Worm (Caenorhabditis elegans) whole organism, young adult: ENCODE data around the gene dhhc-14.

Experiments
- B0336.3 ChIP-seq: fragments of 200-800 bp; sonication (Bioruptor generic); IDR thresholded peaks from 2 replicates; pipeline ENCODE4 v1.3.6; 2022; ENCODE audit warnings: missing genetic modification characterization, missing compliant biosample characterization
- C17E4.6 ChIP-seq: fragments of 200-800 bp; sonication (Bioruptor generic); IDR thresholded peaks from 2 replicates; pipeline ENCODE4 v1.3.6; 2022; ENCODE audit warnings: missing genetic modification reagents, missing genetic modification characterization, missing compliant biosample characterization
- F22D6.2 ChIP-seq: sonication (generic microtip); optimal IDR thresholded peaks from 2 replicates; lab custom pipeline; 2016; ENCODE audit warnings: mild to moderate bottlenecking, missing genetic modification characterization, missing compliant biosample characterization
- F55B11.4 ChIP-seq: sonication (generic microtip); optimal IDR thresholded peaks from 2 replicates; lab custom pipeline; 2016; ENCODE audit warnings: missing compliant biosample characterization, missing genetic modification characterization, borderline replicate concordance; ENCODE audit not compliant: insufficient read depth
- K11D2.4 ChIP-seq: fragments of 200-800 bp; sonication (Bioruptor generic); IDR thresholded peaks from 2 replicates; pipeline ENCODE4 v1.3.6; 2022; ENCODE audit warnings: missing genetic modification reagents, missing genetic modification characterization, missing compliant biosample characterization
- Y53F4B.3 ChIP-seq: fragments of 200-800 bp; sonication (Bioruptor generic); IDR thresholded peaks from 2 replicates; pipeline ENCODE4 v1.3.6; 2022; ENCODE audit warnings: missing genetic modification reagents, missing genetic modification characterization, missing compliant biosample characterization
- Y53G8AR.9 ChIP-seq: fragments of 200-800 bp; sonication (Bioruptor generic); conservative IDR thresholded peaks from 2 replicates; pipeline ENCODE4 v1.3.6; 2022; ENCODE audit warnings: missing genetic modification reagents, missing genetic modification characterization, missing compliant biosample characterization
- Y56A3A.18 ChIP-seq: fragments of 200-800 bp; sonication (Bioruptor generic); IDR thresholded peaks from 2 replicates; pipeline ENCODE4 v1.3.6; 2022; ENCODE audit warnings: missing genetic modification reagents, missing genetic modification characterization, missing compliant biosample characterization
- Y67H2A.10 ChIP-seq: fragments of 200-800 bp; sonication (Bioruptor generic); conservative IDR thresholded peaks from 2 replicates; pipeline ENCODE4 v1.3.6; 2022; ENCODE audit warnings: missing genetic modification reagents, missing genetic modification characterization, missing compliant biosample characterization
- aptf-2 ChIP-seq: fragments of 200-800 bp; sonication (Bioruptor generic); conservative IDR thresholded peaks from 2 replicates; pipeline ENCODE4 v1.3.6; 2022; ENCODE audit warnings: missing genetic modification reagents, missing genetic modification characterization, missing compliant biosample characterization
- aptf-3 ChIP-seq: fragments of 200-800 bp; sonication (Bioruptor generic); IDR thresholded peaks from 2 replicates; pipeline ENCODE4 v1.3.6; 2022; ENCODE audit warnings: missing genetic modification characterization, missing compliant biosample characterization
- atf-7 ChIP-seq: sonication (generic microtip); optimal IDR thresholded peaks from 2 replicates; lab custom pipeline; 2017; ENCODE audit warnings: mild to moderate bottlenecking, missing genetic modification characterization, missing compliant biosample characterization
- ceh-100 ChIP-seq: fragments of 200-800 bp; sonication (Bioruptor generic); IDR thresholded peaks from 2 replicates; pipeline ENCODE4 v1.3.6; 2022; ENCODE audit warnings: missing genetic modification reagents, missing genetic modification characterization, missing compliant biosample characterization
- ceh-40 ChIP-seq: fragments of 200-800 bp; sonication (Bioruptor generic); IDR thresholded peaks from 2 replicates; pipeline ENCODE4 v1.3.6; 2022; ENCODE audit warnings: missing genetic modification characterization, missing compliant biosample characterization
- ceh-79 ChIP-seq: sonication (generic microtip); optimal IDR thresholded peaks from 2 replicates; lab custom pipeline; 2017; ENCODE audit warnings: mild to moderate bottlenecking, missing genetic modification characterization, missing compliant biosample characterization
- dox-1 ChIP-seq: fragments of 200-800 bp; sonication (Bioruptor generic); IDR thresholded peaks from 2 replicates; pipeline ENCODE4 v1.3.6; 2022; ENCODE audit warnings: missing genetic modification reagents, missing genetic modification characterization, missing compliant biosample characterization
- dpff-1 ChIP-seq: sonication (generic microtip); optimal IDR thresholded peaks from 2 replicates; lab custom pipeline; 2017; ENCODE audit warnings: mild to moderate bottlenecking, missing genetic modification characterization, missing compliant biosample characterization
- egrh-3 ChIP-seq: fragments of 200-800 bp; sonication (Bioruptor generic); IDR thresholded peaks from 2 replicates; pipeline ENCODE4 v1.3.6; 2022; ENCODE audit warnings: missing genetic modification reagents, missing genetic modification characterization, missing compliant biosample characterization
- ets-4 ChIP-seq: fragments of 200-800 bp; sonication (Bioruptor generic); optimal IDR thresholded peaks from 2 replicates; lab custom pipeline; 2018; ENCODE audit warnings: mild to moderate bottlenecking, missing genetic modification characterization, missing compliant biosample characterization
- him-1 ChIP-seq: sonication (generic microtip); optimal IDR thresholded peaks from 2 replicates; lab custom pipeline; 2016; ENCODE audit warnings: missing genotype, missing genetic modification reagents, missing genetic modification characterization, missing compliant biosample characterization
- hlh-12 ChIP-seq: sonication (generic microtip); optimal IDR thresholded peaks from 2 replicates; lab custom pipeline; 2016; ENCODE audit warnings: missing genetic modification characterization, missing compliant biosample characterization
- hmg-1.2 ChIP-seq: fragments of 200-800 bp; sonication (Bioruptor generic); IDR thresholded peaks from 2 replicates; pipeline ENCODE4 v1.3.6; 2022; ENCODE audit warnings: missing genetic modification reagents, missing genetic modification characterization, missing compliant biosample characterization
- hmg-20 ChIP-seq: fragments of 200-800 bp; sonication (Bioruptor generic); IDR thresholded peaks from 2 replicates; pipeline ENCODE4 v1.3.6; 2022; ENCODE audit warnings: missing genetic modification reagents, missing genetic modification characterization, missing compliant biosample characterization
- hrde-1 ChIP-seq: sonication (generic microtip); optimal IDR thresholded peaks from 2 replicates; lab custom pipeline; 2016; ENCODE audit warnings: missing genetic modification characterization, mild to moderate bottlenecking, missing compliant biosample characterization, moderate library complexity, missing genotype, missing genetic modification reagents, borderline replicate concordance
- lag-1 ChIP-seq: fragments of 200-800 bp; sonication (Bioruptor generic); IDR thresholded peaks from 2 replicates; pipeline ENCODE4 v1.3.6; 2022; ENCODE audit warnings: missing genetic modification reagents, missing genetic modification characterization, missing compliant biosample characterization
- let-607 ChIP-seq, 2 experiments: fragments of 200-800 bp in 1 of 2; sonication (Bioruptor generic) in 1 of 2; sonication (generic microtip) in 1 of 2; optimal IDR thresholded peaks; 2 replicates each; lab custom pipeline; 2016 to 2018; ENCODE audit warnings: mild to moderate bottlenecking in 2 of 2, missing compliant biosample characterization in 2 of 2, missing genetic modification characterization in 2 of 2, moderate library complexity in 2 of 2, missing genotype in 1 of 2
- lir-1 ChIP-seq: fragments of 200-800 bp; sonication (Bioruptor generic); conservative IDR thresholded peaks from 2 replicates; pipeline ENCODE4 v1.3.6; 2022; ENCODE audit warnings: missing genetic modification reagents, missing genetic modification characterization, missing compliant biosample characterization
- madf-10 ChIP-seq: sonication (generic microtip); optimal IDR thresholded peaks from 2 replicates; lab custom pipeline; 2016; ENCODE audit warnings: mild to moderate bottlenecking, missing genetic modification characterization, missing compliant biosample characterization
- madf-3 ChIP-seq: fragments of 200-800 bp; sonication (Bioruptor generic); IDR thresholded peaks from 2 replicates; pipeline ENCODE4 v1.3.6; 2022; ENCODE audit warnings: missing genetic modification reagents, missing genetic modification characterization, missing compliant biosample characterization
- mes-4 ChIP-seq: sonication (generic microtip); optimal IDR thresholded peaks from 2 replicates; lab custom pipeline; 2016; ENCODE audit warnings: missing genotype, missing genetic modification characterization, missing compliant biosample characterization
- nhr-120 ChIP-seq: fragments of 200-800 bp; sonication (Bioruptor generic); IDR thresholded peaks from 2 replicates; pipeline ENCODE4 v1.3.6; 2022; ENCODE audit warnings: missing genetic modification characterization, missing compliant biosample characterization
- nhr-179 ChIP-seq: sonication (generic microtip); optimal IDR thresholded peaks from 2 replicates; lab custom pipeline; 2016; ENCODE audit warnings: mild to moderate bottlenecking, missing genetic modification characterization, missing compliant biosample characterization
- nhr-80 ChIP-seq: sonication (generic microtip); optimal IDR thresholded peaks from 2 replicates; lab custom pipeline; 2016; ENCODE audit warnings: missing genetic modification characterization, missing compliant biosample characterization
- rcor-1 ChIP-seq: fragments of 200-800 bp; sonication (Bioruptor generic); IDR thresholded peaks from 2 replicates; pipeline ENCODE4 v1.3.6; 2022; ENCODE audit warnings: missing genetic modification reagents, missing genetic modification characterization, missing compliant biosample characterization
- rec-8 ChIP-seq, 2 experiments: sonication (generic microtip); optimal IDR thresholded peaks; 2 replicates each; lab custom pipeline; 2016; ENCODE audit warnings: mild to moderate bottlenecking in 2 of 2, missing genetic modification characterization in 2 of 2, missing genetic modification reagents in 2 of 2, missing genotype in 2 of 2, missing biosample characterization in 1 of 2, missing compliant biosample characterization in 1 of 2, moderate library complexity in 1 of 2
- snpc-1.3 ChIP-seq: sonication (generic microtip); optimal IDR thresholded peaks from 2 replicates; lab custom pipeline; 2017; ENCODE audit warnings: missing genetic modification characterization, mild to moderate bottlenecking, missing compliant biosample characterization, antibody characterized with exemption, moderate library complexity, missing genotype, missing genetic modification reagents; ENCODE audit not compliant: insufficient read depth
- snpc-3.4 ChIP-seq: sonication (generic microtip); optimal IDR thresholded peaks from 2 replicates; lab custom pipeline; 2017; ENCODE audit warnings: missing genetic modification characterization, mild to moderate bottlenecking, missing compliant biosample characterization, antibody characterized with exemption, moderate library complexity, missing genotype, missing genetic modification reagents
- snpc-4 ChIP-seq, 5 experiments: fragments of 150-350 bp in 1 of 5; sonication (generic microtip) in 4 of 5; optimal IDR thresholded peaks; 2 replicates each; lab custom pipeline; 2014 to 2018; ENCODE audit warnings: missing genetic modification characterization in 5 of 5, missing biosample characterization in 3 of 5, antibody characterized with exemption in 2 of 5, mild to moderate bottlenecking in 2 of 5, missing compliant biosample characterization in 2 of 5, missing genotype in 2 of 5, moderate library complexity in 2 of 5, missing genetic modification reagents in 1 of 5
- unc-130 ChIP-seq: sonication (generic microtip); optimal IDR thresholded peaks from 2 replicates; lab custom pipeline; 2016; ENCODE audit warnings: missing genetic modification reagents, missing genetic modification characterization, missing compliant biosample characterization
- unc-62 ChIP-seq: fragments of 150-350 bp; optimal IDR thresholded peaks from 2 replicates; lab custom pipeline; 2014; ENCODE audit warnings: missing biosample characterization, missing genetic modification reagents, missing genetic modification characterization
- zfh-2 ChIP-seq: fragments of 200-800 bp; sonication (Bioruptor generic); conservative IDR thresholded peaks from 2 replicates; pipeline ENCODE4 v1.3.6; 2022; ENCODE audit warnings: missing genetic modification reagents, missing genetic modification characterization, missing compliant biosample characterization
- ztf-18 ChIP-seq: sonication (generic microtip); optimal IDR thresholded peaks from 2 replicates; lab custom pipeline; 2016; ENCODE audit warnings: missing genotype, mild to moderate bottlenecking, missing genetic modification characterization, missing compliant biosample characterization
- ztf-25 ChIP-seq: fragments of 200-800 bp; sonication (Bioruptor generic); IDR thresholded peaks from 2 replicates; pipeline ENCODE4 v1.3.6; 2022; ENCODE audit warnings: missing genetic modification reagents, missing genetic modification characterization, missing compliant biosample characterization
- ztf-26 ChIP-seq: sonication (generic microtip); optimal IDR thresholded peaks from 2 replicates; lab custom pipeline; 2017; ENCODE audit warnings: missing genetic modification characterization, missing compliant biosample characterization
- ztf-3 ChIP-seq: fragments of 200-800 bp; sonication (Bioruptor generic); optimal IDR thresholded peaks from 2 replicates; lab custom pipeline; 2018; ENCODE audit warnings: mild to moderate bottlenecking, missing genetic modification characterization, missing compliant biosample characterization

The dhhc-14 gene

ce11 chrX:8604160-8604559 lies 52.1 kb downstream of the dhhc-14 start:
- TF ChIP-seq dpff-1 (tag; lab: Kevin White, UChicago) (no peak), madf-3 (GFP tag; lab: Robert Waterston, UW) (no peak), nhr-179 (no peak), lag-1 (GFP tag; lab: Robert Waterston, UW) (no peak), egrh-3 (no peak), rec-8 (tag; optimal IDR thresholded peaks at IDR 0.05; lab: Kevin White, UChicago) (no peak), unc-130 (GFP tag; lab: Kevin White, UChicago) (no peak), let-607 (tag; optimal IDR thresholded peaks at IDR 0.05; lab: Kevin White, UChicago) (peak in 1 of 2 experiments; percentile 22), snpc-3.4 (no peak), mes-4 (tag; lab: Kevin White, UChicago) (no peak), ceh-79 (tag; lab: Kevin White, UChicago) (no peak), aptf-3 (GFP tag; lab: Robert Waterston, UW) (no peak), snpc-4 (GFP tag; optimal IDR thresholded peaks at IDR 0.05; lab: Kevin White, UChicago) (no peak), snpc-4 (tag; optimal IDR thresholded peaks at IDR 0.05; lab: Kevin White, UChicago) (no peak), Y56A3A.18 (GFP tag; lab: Robert Waterston, UW) (no peak), madf-10 (tag; lab: Kevin White, UChicago) (no peak), F22D6.2 (tag; lab: Kevin White, UChicago) (no peak), unc-62 (GFP tag; lab: Kevin White, UChicago) (no peak), Y67H2A.10 (GFP tag; lab: Robert Waterston, UW) (no peak), B0336.3 (GFP tag; lab: Robert Waterston, UW) (peak; percentile 35; the same call in 1 of the 2 replicates), ztf-26 (tag; lab: Kevin White, UChicago) (no peak), Y53G8AR.9 (GFP tag; lab: Robert Waterston, UW) (no peak), hmg-20 (GFP tag; lab: Robert Waterston, UW) (no peak), ceh-40 (GFP tag; lab: Robert Waterston, UW) (no peak), snpc-1.3 (tag; lab: Kevin White, UChicago) (no peak), hlh-12 (no peak), rcor-1 (GFP tag; lab: Robert Waterston, UW) (no peak), nhr-120 (GFP tag; lab: Robert Waterston, UW) (no peak), hmg-1.2 (no peak), lir-1 (GFP tag; lab: Robert Waterston, UW) (no peak), dox-1 (peak; percentile 63), nhr-80 (tag; lab: Kevin White, UChicago) (peak; percentile 88), zfh-2 (GFP tag; lab: Robert Waterston, UW) (0 out of 2 replicates have a peak, but pooled peaks have one; percentile 29), ztf-18 (tag; lab: Kevin White, UChicago) (no peak), F55B11.4 (tag; lab: Kevin White, UChicago) (no peak), him-1 (tag; lab: Kevin White, UChicago) (no peak), hrde-1 (tag; lab: Kevin White, UChicago) (no peak), ztf-25 (GFP tag; lab: Robert Waterston, UW) (no peak), K11D2.4 (no peak), ets-4 (peak; percentile 8), ceh-100 (GFP tag; lab: Robert Waterston, UW) (no peak), atf-7 (tag; lab: Kevin White, UChicago) (peak; percentile 88), ztf-3 (GFP tag; lab: Kevin White, UChicago) (no peak), C17E4.6 (GFP tag; lab: Robert Waterston, UW) (no peak), aptf-2 (GFP tag; lab: Robert Waterston, UW) (no peak), Y53F4B.3 (no peak)
